Fruit fly (Drosophila melanogaster) whole organism, wandering third instar larva: ENCODE data around the gene CG32815.
A peak's percentile ranks its signal among the peaks of the same experiment; 100 is the strongest.

ENCODE experiments used
- Abd-B ChIP-seq: fragments of >200 bp; optimal IDR thresholded peaks from 2 replicates; lab custom pipeline; 2017; ENCODE audit warnings: missing biosample characterization, missing genetic modification characterization
- CG9705 ChIP-seq: fragments of 200-800 bp; sonication (Bioruptor generic); optimal IDR thresholded peaks from 2 replicates; lab custom pipeline; 2018; ENCODE audit warnings: missing biosample characterization, mild to moderate bottlenecking, missing genetic modification characterization
- Mio ChIP-seq: sonication (Bioruptor generic); optimal IDR thresholded peaks from 2 replicates; lab custom pipeline; 2016; ENCODE audit warnings: missing biosample characterization, missing genetic modification characterization
- dl ChIP-seq, 2 experiments: fragments of 175-275, 200-275 bp in 1 of 2; fragments of 200-275 bp in 1 of 2; sonication (Bioruptor generic); optimal IDR thresholded peaks; lab custom pipeline; 2018; ENCODE audit warnings: mild to moderate bottlenecking in 2 of 2, missing biosample characterization in 2 of 2, missing genetic modification characterization in 2 of 2, moderate library complexity in 2 of 2; ENCODE audit not compliant: partially characterized antibody in 2 of 2, insufficient read depth in 1 of 2
- dsf ChIP-seq: sonication (Bioruptor generic); optimal IDR thresholded peaks from 2 replicates; lab custom pipeline; 2016; ENCODE audit warnings: missing biosample characterization, missing genetic modification characterization, borderline replicate concordance
- h ChIP-seq: fragments of 200-800 bp; sonication (Bioruptor generic); optimal IDR thresholded peaks from 3 replicates; lab custom pipeline; 2016; ENCODE audit warnings: missing biosample characterization, mild to moderate bottlenecking, missing genetic modification characterization
- pan ChIP-seq: fragments of >200 bp; optimal IDR thresholded peaks from 2 replicates; lab custom pipeline; 2017
- psq ChIP-seq: fragments of 200-800 bp; sonication (Bioruptor generic); optimal IDR thresholded peaks from 3 replicates; lab custom pipeline; 2017; ENCODE audit warnings: missing biosample characterization, mild to moderate bottlenecking, missing genetic modification characterization, moderate library complexity
- rgr ChIP-seq: fragments of 200-800 bp; sonication (Bioruptor generic); optimal IDR thresholded peaks from 3 replicates; lab custom pipeline; 2016; ENCODE audit warnings: missing biosample characterization, mild to moderate bottlenecking, missing genetic modification characterization
- woc ChIP-seq: sonication (Bioruptor generic); optimal IDR thresholded peaks from 2 replicates; lab custom pipeline; 2016; ENCODE audit warnings: missing biosample characterization, mild to moderate bottlenecking, missing genetic modification characterization

DNA sequence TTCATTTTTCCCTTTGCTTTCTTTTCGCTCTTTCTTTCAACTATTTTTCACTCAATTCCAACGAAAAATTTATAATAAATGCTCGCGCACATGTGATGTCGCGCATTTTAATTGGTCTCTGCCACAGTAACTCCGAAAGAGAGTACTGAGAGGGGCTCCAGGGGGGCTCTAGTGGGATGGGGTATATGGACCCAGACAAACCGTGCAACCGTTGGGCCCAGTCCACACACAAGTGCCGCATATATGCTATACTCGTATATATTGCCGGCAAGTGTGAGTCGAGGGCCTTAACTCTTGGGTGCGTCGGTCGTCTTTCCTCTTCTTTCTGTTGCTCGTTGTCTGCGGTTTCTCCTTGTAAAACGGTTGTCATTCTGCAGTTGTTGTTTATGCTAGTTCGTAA lies 33.9 kb upstream of the CG32815 start:
- TF ChIP-seq rgr (no peak), pan (lab: Kevin White, UChicago) (no peak), dl (GFP tag; optimal IDR thresholded peaks at IDR 0.05; lab: Kevin White, UChicago; ENCODE audit: insufficient read depth in 1 of 2, partially characterized antibody in 2 of 2) (no peak), Mio (GFP tag; lab: Kevin White, UChicago) (no peak), woc (no peak), Abd-B (no peak), dsf (GFP tag; lab: Kevin White, UChicago) (no peak), h (GFP tag; lab: Kevin White, UChicago) (no peak), psq (GFP tag; lab: Kevin White, UChicago) (peak; percentile 26), CG9705 (GFP tag; lab: Kevin White, UChicago) (no peak)
